Worm (Caenorhabditis elegans) whole organism, L2 larva: ENCODE measurements around the gene tba-4.

Experiments used
- F13H6.1 ChIP-seq: sonication (generic microtip); optimal IDR thresholded peaks from 2 replicates; lab custom pipeline; 2016; ENCODE audit warnings: missing genetic modification characterization, missing compliant biosample characterization
- aly-2 ChIP-seq: fragments of 150-350 bp; optimal IDR thresholded peaks from 2 replicates; lab custom pipeline; 2014; ENCODE audit warnings: missing biosample characterization, missing genetic modification characterization
- ama-1 ChIP-seq: fragments of 150-350 bp; optimal IDR thresholded peaks from 2 replicates; lab custom pipeline; 2018; ENCODE audit warnings: inconsistent platforms
- elt-3 ChIP-seq: sonication (generic microtip); optimal IDR thresholded peaks from 2 replicates; lab custom pipeline; 2017; ENCODE audit warnings: missing biosample characterization, missing genetic modification characterization
- fos-1 ChIP-seq: fragments of 150-350 bp; optimal IDR thresholded peaks from 2 replicates; lab custom pipeline; 2014; ENCODE audit warnings: missing biosample characterization, missing genetic modification characterization
- lin-11 ChIP-seq: fragments of 150-350 bp; sonication (generic microtip); optimal IDR thresholded peaks from 2 replicates; lab custom pipeline; 2014; ENCODE audit warnings: missing biosample characterization, missing genetic modification characterization, inconsistent platforms, mixed read lengths
- lin-13 ChIP-seq: fragments of 150-350 bp; optimal IDR thresholded peaks from 2 replicates; lab custom pipeline; 2014; ENCODE audit warnings: missing biosample characterization, missing genetic modification reagents, missing genetic modification characterization
- lin-39 ChIP-seq: fragments of 150-350 bp; optimal IDR thresholded peaks from 2 replicates; lab custom pipeline; 2014; ENCODE audit warnings: missing biosample characterization, missing genetic modification reagents, missing genetic modification characterization
- lsy-2 ChIP-seq, 2 experiments: fragments of 150-350 bp in 1 of 2; sonication (generic microtip) in 1 of 2; optimal IDR thresholded peaks; 2 replicates each; lab custom pipeline; 2014 to 2017; ENCODE audit warnings: missing biosample characterization in 2 of 2, missing genetic modification characterization in 2 of 2
- skn-1 ChIP-seq: sonication (generic microtip); optimal IDR thresholded peaks from 2 replicates; lab custom pipeline; 2017; ENCODE audit warnings: missing biosample characterization, missing genetic modification characterization
- unc-62 ChIP-seq: fragments of 150-350 bp; optimal IDR thresholded peaks from 2 replicates; lab custom pipeline; 2014; ENCODE audit warnings: missing biosample characterization, missing genetic modification reagents, missing genetic modification characterization
- zag-1 ChIP-seq: fragments of 150-350 bp; optimal IDR thresholded peaks from 2 replicates; lab custom pipeline; 2014; ENCODE audit warnings: missing biosample characterization, missing genetic modification characterization
- ztf-11 ChIP-seq: sonication (generic microtip); optimal IDR thresholded peaks from 2 replicates; lab custom pipeline; 2017; ENCODE audit warnings: missing biosample characterization, missing genetic modification characterization

- TF ChIP-seq aly-2 (tag; lab: Kevin White, UChicago) (no peak), lin-13 (GFP tag; lab: Kevin White, UChicago) (no peak), F13H6.1 (tag; lab: Kevin White, UChicago) (no peak), lin-39 (tag; lab: Kevin White, UChicago) (no peak), unc-62 (GFP tag; lab: Kevin White, UChicago) (no peak), elt-3 (tag; lab: Kevin White, UChicago) (no peak), lin-11 (tag; lab: Kevin White, UChicago) (no peak), ztf-11 (tag; lab: Kevin White, UChicago) (no peak), zag-1 (tag; lab: Kevin White, UChicago) (no peak), skn-1 (tag; lab: Kevin White, UChicago) (no peak), fos-1 (tag; lab: Kevin White, UChicago) (no peak), lsy-2 (tag; optimal IDR thresholded peaks at IDR 0.05; lab: Kevin White, UChicago) (no peak), ama-1 (lab: Kevin White, UChicago) (no peak)
Measured at ce11 chrII:10964748-10965147, 46.2 kb downstream of the tba-4 start.
